Fruit fly (Drosophila melanogaster) whole organism, embryonic: Measurements from ENCODE around the gene shi.

ENCODE experiments used
- Atf3 ChIP-seq: fragments of 200-800 bp; sonication (Bioruptor generic); optimal IDR thresholded peaks from 3 replicates; lab custom pipeline; 2016; ENCODE audit warnings: missing biosample characterization, missing genetic modification characterization
- Blimp-1 ChIP-seq: fragments of 200-800 bp; sonication (Bioruptor generic); optimal IDR thresholded peaks from 3 replicates; lab custom pipeline; 2018; ENCODE audit warnings: missing biosample characterization, missing genetic modification characterization, mild to moderate bottlenecking, moderate library complexity, missing genetic modification reagents
- CG11456 ChIP-seq: fragments of 200-800 bp; sonication (Bioruptor generic); IDR thresholded peaks from 3 replicates; pipeline ENCODE4 v1.3.6; 2022; ENCODE audit warnings: missing biosample characterization, missing genetic modification characterization
- CG14050 ChIP-seq: fragments of 200-800 bp; sonication (Bioruptor generic); IDR thresholded peaks from 3 replicates; pipeline ENCODE4 v1.3.6; 2022; ENCODE audit warnings: missing biosample characterization, missing genetic modification characterization
- CG14860 ChIP-seq: fragments of 200-800 bp; sonication (Bioruptor generic); IDR thresholded peaks from 3 replicates; pipeline ENCODE4 v1.3.6; 2022; ENCODE audit warnings: missing biosample characterization, missing genetic modification characterization; ENCODE audit not compliant: partially characterized antibody
- CG17186 ChIP-seq: fragments of 200-800 bp; sonication (Bioruptor generic); optimal IDR thresholded peaks from 3 replicates; lab custom pipeline; 2017; ENCODE audit warnings: missing biosample characterization, missing genetic modification reagents, missing genetic modification characterization
- CG17361 ChIP-seq: fragments of 200-800 bp; sonication (Bioruptor generic); IDR thresholded peaks from 3 replicates; pipeline ENCODE4 v1.3.6; 2022; ENCODE audit warnings: missing biosample characterization, missing genetic modification characterization
- CG1832 ChIP-seq: fragments of 200-800 bp; sonication (Bioruptor generic); optimal IDR thresholded peaks from 2 replicates; lab custom pipeline; 2017; ENCODE audit warnings: missing biosample characterization, mild to moderate bottlenecking, missing genetic modification characterization, inconsistent platforms
- CG18764 ChIP-seq: fragments of 200-800 bp; sonication (Bioruptor generic); optimal IDR thresholded peaks from 3 replicates; lab custom pipeline; 2016; ENCODE audit warnings: missing biosample characterization, missing genetic modification characterization
- CG2129 ChIP-seq: fragments of 200-800 bp; sonication (Bioruptor generic); IDR thresholded peaks from 2 replicates; pipeline ENCODE4 v1.3.6; 2022; ENCODE audit warnings: missing biosample characterization, missing genetic modification characterization; ENCODE audit not compliant: partially characterized antibody
- CG3065 ChIP-seq: fragments of 200-800 bp; sonication (Bioruptor generic); optimal IDR thresholded peaks from 2 replicates; lab custom pipeline; 2016; ENCODE audit warnings: missing biosample characterization, missing genetic modification characterization
- CG31441 ChIP-seq: fragments of 200-800 bp; sonication (Bioruptor generic); IDR thresholded peaks from 2 replicates; pipeline ENCODE4 v1.3.6; 2022; ENCODE audit warnings: missing biosample characterization, missing genetic modification characterization
- CG7786 ChIP-seq: fragments of 200-800 bp; sonication (Bioruptor generic); optimal IDR thresholded peaks from 2 replicates; lab custom pipeline; 2016; ENCODE audit warnings: missing biosample characterization, missing genetic modification characterization
- CG9215 ChIP-seq: fragments of 200-800 bp; sonication (Bioruptor generic); IDR thresholded peaks from 2 replicates; pipeline ENCODE4 v1.3.6; 2022; ENCODE audit warnings: missing biosample characterization, missing genetic modification characterization
- CG9817 ChIP-seq: fragments of 200-800 bp; sonication (Bioruptor generic); optimal IDR thresholded peaks from 2 replicates; lab custom pipeline; 2018; ENCODE audit warnings: missing biosample characterization, mild to moderate bottlenecking, missing genetic modification characterization, moderate library complexity
- CrebB ChIP-seq: fragments of 200-800 bp; sonication (Bioruptor generic); optimal IDR thresholded peaks from 3 replicates; lab custom pipeline; 2018; ENCODE audit warnings: missing biosample characterization, mild to moderate bottlenecking, missing genetic modification characterization
- Dad ChIP-seq: fragments of 200-800 bp; sonication (Bioruptor generic); optimal IDR thresholded peaks from 3 replicates; lab custom pipeline; 2016; ENCODE audit warnings: missing biosample characterization, missing genetic modification characterization
- Doc2 ChIP-seq: fragments of 200-800 bp; sonication (Bioruptor generic); IDR thresholded peaks from 2 replicates; pipeline ENCODE4 v1.3.6; 2022; ENCODE audit warnings: missing biosample characterization, missing genetic modification characterization
- Elba2 ChIP-seq: fragments of 200-800 bp; sonication (Bioruptor generic); optimal IDR thresholded peaks from 3 replicates; lab custom pipeline; 2016; ENCODE audit warnings: missing biosample characterization, missing genetic modification characterization
- Fer3 ChIP-seq: fragments of 200-800 bp; sonication (Bioruptor generic); optimal IDR thresholded peaks from 2 replicates; lab custom pipeline; 2018; ENCODE audit warnings: missing biosample characterization, mild to moderate bottlenecking, missing genetic modification characterization, moderate library complexity
- HLHmδ ChIP-seq: fragments of 200-800 bp; sonication (Bioruptor generic); optimal IDR thresholded peaks from 2 replicates; lab custom pipeline; 2018; ENCODE audit warnings: missing biosample characterization, mild to moderate bottlenecking, missing genetic modification characterization, moderate library complexity
- Pdp1 ChIP-seq, 2 experiments: fragments of 200-800 bp; sonication (Bioruptor generic); optimal IDR thresholded peaks; 3 replicates each; lab custom pipeline; 2016; ENCODE audit warnings: missing biosample characterization in 2 of 2, missing genetic modification characterization in 2 of 2, mild to moderate bottlenecking in 1 of 2, moderate library complexity in 1 of 2
- Sry-δ ChIP-seq: fragments of 200-800 bp; sonication (Bioruptor generic); optimal IDR thresholded peaks from 2 replicates; lab custom pipeline; 2016; ENCODE audit warnings: missing biosample characterization, missing genetic modification characterization
- amos ChIP-seq: fragments of 200-800 bp; sonication (Bioruptor generic); IDR thresholded peaks from 2 replicates; pipeline ENCODE4 v1.3.6; 2022; ENCODE audit warnings: missing biosample characterization, missing genetic modification characterization; ENCODE audit not compliant: partially characterized antibody
- chif ChIP-seq, 2 experiments: fragments of 200-800 bp; sonication (Bioruptor generic); optimal IDR thresholded peaks; 3 replicates each; lab custom pipeline; 2016; ENCODE audit warnings: missing biosample characterization in 2 of 2, missing genetic modification characterization in 2 of 2
- croc ChIP-seq: fragments of 200-800 bp; sonication (Bioruptor generic); conservative IDR thresholded peaks from 3 replicates; pipeline ENCODE4 v1.3.6; 2022; ENCODE audit warnings: missing biosample characterization, missing genetic modification characterization
- dysf ChIP-seq: fragments of 200-800 bp; sonication (Bioruptor generic); IDR thresholded peaks from 3 replicates; pipeline ENCODE4 v1.3.6; 2022; ENCODE audit warnings: missing biosample characterization, missing genetic modification characterization
- eve ChIP-seq, 2 experiments: fragments of >200 bp; optimal IDR thresholded peaks; 2 replicates each; lab custom pipeline; 2017; ENCODE audit warnings: missing biosample characterization in 2 of 2, missing genetic modification characterization in 2 of 2
- fd64A ChIP-seq: fragments of 200-800 bp; sonication (Bioruptor generic); optimal IDR thresholded peaks from 3 replicates; lab custom pipeline; 2018; ENCODE audit warnings: missing biosample characterization, mild to moderate bottlenecking, missing genetic modification characterization
- gro ChIP-seq: fragments of 200-800 bp; sonication (Bioruptor generic); optimal IDR thresholded peaks from 2 replicates; lab custom pipeline; 2016; ENCODE audit warnings: missing biosample characterization, missing genetic modification characterization
- hbn ChIP-seq: fragments of 200-800 bp; sonication (Bioruptor generic); IDR thresholded peaks from 2 replicates; pipeline ENCODE4 v1.3.6; 2022; ENCODE audit warnings: missing biosample characterization, missing genetic modification characterization; ENCODE audit not compliant: partially characterized antibody
- hkb ChIP-seq, 2 experiments: fragments of 200-800 bp in 1 of 2; fragments of >200 bp in 1 of 2; sonication (Bioruptor generic) in 1 of 2; IDR thresholded peaks in 1 of 2; optimal IDR thresholded peaks in 1 of 2; 2 replicates each; pipeline versions ENCODE4 v1.3.6 to Lab custom; 2017 to 2022; ENCODE audit warnings: missing biosample characterization in 1 of 2, missing genetic modification characterization in 1 of 2
- ken ChIP-seq: fragments of 200-800 bp; sonication (Bioruptor generic); IDR thresholded peaks from 3 replicates; pipeline ENCODE4 v1.3.6; 2022; ENCODE audit warnings: missing biosample characterization, missing genetic modification characterization
- lab ChIP-seq: fragments of 200-800 bp; sonication (Bioruptor generic); optimal IDR thresholded peaks from 3 replicates; lab custom pipeline; 2017; ENCODE audit warnings: missing biosample characterization, missing genetic modification characterization, mild to moderate bottlenecking, moderate library complexity, missing genetic modification reagents
- mam ChIP-seq: fragments of 200-800 bp; sonication (Bioruptor generic); optimal IDR thresholded peaks from 3 replicates; lab custom pipeline; 2016; ENCODE audit warnings: missing biosample characterization, missing genetic modification characterization
- mirr ChIP-seq: fragments of 200-800 bp; sonication (Bioruptor generic); optimal IDR thresholded peaks from 3 replicates; lab custom pipeline; 2018; ENCODE audit warnings: missing biosample characterization, mild to moderate bottlenecking, missing genetic modification characterization
- nom ChIP-seq: fragments of 200-800 bp; sonication (Bioruptor generic); optimal IDR thresholded peaks from 2 replicates; lab custom pipeline; 2017; ENCODE audit warnings: missing biosample characterization, missing genetic modification characterization, mild to moderate bottlenecking, moderate library complexity, missing genetic modification reagents
- odd ChIP-seq: fragments of 200-800 bp; sonication (Bioruptor generic); optimal IDR thresholded peaks from 2 replicates; lab custom pipeline; 2017; ENCODE audit warnings: missing biosample characterization, mild to moderate bottlenecking, missing genetic modification characterization
- onecut ChIP-seq: fragments of 200-800 bp; sonication (Bioruptor generic); IDR thresholded peaks from 2 replicates; pipeline ENCODE4 v1.3.6; 2022; ENCODE audit warnings: missing biosample characterization, missing genetic modification characterization
- prd ChIP-seq, 3 experiments: fragments of >200 bp in 2 of 3; fragments of 200-800 bp in 1 of 3; sonication (Bioruptor generic) in 1 of 3; optimal IDR thresholded peaks in 2 of 3; IDR thresholded peaks in 1 of 3; 2 replicates in 2 of 3; 3 replicates in 1 of 3; pipeline versions ENCODE4 v1.3.6 to Lab custom; 2017 to 2022; ENCODE audit warnings: missing biosample characterization in 1 of 3, missing genetic modification characterization in 1 of 3
- pros ChIP-seq: fragments of 200-800 bp; sonication (Bioruptor generic); optimal IDR thresholded peaks from 3 replicates; lab custom pipeline; 2019; ENCODE audit warnings: missing biosample characterization, mild to moderate bottlenecking, missing genetic modification characterization, moderate library complexity
- repo ChIP-seq: fragments of 200-800 bp; sonication (Bioruptor generic); optimal IDR thresholded peaks from 2 replicates; lab custom pipeline; 2016; ENCODE audit warnings: missing biosample characterization, missing genetic modification characterization
- seq ChIP-seq: fragments of 200-800 bp; sonication (Bioruptor generic); IDR thresholded peaks from 2 replicates; pipeline ENCODE4 v1.3.6; 2022; ENCODE audit warnings: missing biosample characterization, missing genetic modification characterization
- sug ChIP-seq: fragments of 200-800 bp; optimal IDR thresholded peaks from 2 replicates; lab custom pipeline; 2019; ENCODE audit warnings: missing biosample characterization, mild to moderate bottlenecking, missing genetic modification characterization, moderate library complexity
- tap ChIP-seq: fragments of 200-800 bp; optimal IDR thresholded peaks from 3 replicates; lab custom pipeline; 2019; ENCODE audit warnings: missing biosample characterization, mild to moderate bottlenecking, missing genetic modification characterization, moderate library complexity
- usp ChIP-seq: fragments of >200 bp; optimal IDR thresholded peaks from 2 replicates; lab custom pipeline; 2017; ENCODE audit warnings: missing biosample characterization, missing genetic modification characterization
- vfl ChIP-seq: fragments of 200-800 bp; sonication (Bioruptor generic); optimal IDR thresholded peaks from 2 replicates; lab custom pipeline; 2016; ENCODE audit warnings: missing biosample characterization, missing genetic modification characterization
- vnd ChIP-seq: fragments of 200-800 bp; sonication (Bioruptor generic); IDR thresholded peaks from 3 replicates; pipeline ENCODE4 v1.3.6; 2022; ENCODE audit warnings: missing biosample characterization, missing genetic modification characterization; ENCODE audit not compliant: partially characterized antibody
- yki ChIP-seq: fragments of >200 bp; optimal IDR thresholded peaks from 3 replicates; lab custom pipeline; 2018
- z ChIP-seq: fragments of 200-800 bp; sonication (Bioruptor generic); IDR thresholded peaks from 3 replicates; pipeline ENCODE4 v1.3.6; 2022; ENCODE audit warnings: missing biosample characterization, missing genetic modification characterization

Gene shi

dm6 chrX:15867863-15868262 is 24.1 kb upstream of the shi start, which contains the start of gene Gapdh2 (continued):
- TF ChIP-seq gro (peak; percentile 99), sug (tag; lab: Kevin White, UChicago) (peak; percentile 100), croc (GFP tag; lab: Robert Waterston, UW) (peak; percentile 96), z (GFP tag; lab: Robert Waterston, UW) (peak; percentile 76), mirr (peak; percentile 100), CG14050 (GFP tag; lab: Robert Waterston, UW) (peak; percentile 99), Dad (GFP tag; lab: Kevin White, UChicago) (peak; percentile 98), vnd (GFP tag; lab: Robert Waterston, UW) (no peak), onecut (peak; percentile 98), CG2129 (no peak), Blimp-1 (GFP tag; lab: Kevin White, UChicago) (peak; percentile 99), CG9817 (tag; lab: Kevin White, UChicago) (peak; percentile 99), CG3065 (GFP tag; lab: Kevin White, UChicago) (peak; percentile 91), prd (optimal IDR thresholded peaks at IDR 0.05; lab: Kevin White, UChicago) (no peak), prd (GFP tag; IDR thresholded peaks at IDR 0.05; lab: Robert Waterston, UW) (peak; percentile 98), Elba2 (GFP tag; lab: Kevin White, UChicago) (peak; percentile 63), fd64A (GFP tag; lab: Kevin White, UChicago) (peak; percentile 98), CG9215 (GFP tag; lab: Robert Waterston, UW) (peak; percentile 96), tap (tag; lab: Kevin White, UChicago) (peak; percentile 100), pros (GFP tag; lab: Kevin White, UChicago) (peak; percentile 96), seq (peak; percentile 99), CrebB (peak; percentile 100), eve (GFP tag; optimal IDR thresholded peaks at IDR 0.05; lab: Kevin White, UChicago) (peak in 1 of 2 experiments; percentile 100), amos (GFP tag; lab: Robert Waterston, UW) (no peak; the same call in 1 of the 2 replicates), CG17186 (GFP tag; lab: Kevin White, UChicago) (peak; percentile 87), Sry-δ (GFP tag; lab: Kevin White, UChicago) (peak; percentile 65), Fer3 (tag; lab: Kevin White, UChicago) (peak; percentile 100), CG7786 (GFP tag; lab: Kevin White, UChicago) (peak; percentile 95), usp (GFP tag; lab: Kevin White, UChicago) (no peak), odd (GFP tag; lab: Kevin White, UChicago) (peak; percentile 100), CG11456 (GFP tag; lab: Robert Waterston, UW) (peak; percentile 98; the same call in 2 of the 3 replicates), hbn (GFP tag; lab: Robert Waterston, UW) (no peak), lab (peak; percentile 100), CG17361 (peak; percentile 99), CG14860 (GFP tag; lab: Robert Waterston, UW) (no peak), chif (GFP tag; optimal IDR thresholded peaks at IDR 0.05; lab: Kevin White, UChicago) (peak; percentile 95 to 96), CG18764 (GFP tag; lab: Kevin White, UChicago) (peak; percentile 97), dysf (GFP tag; lab: Robert Waterston, UW) (peak; percentile 99), ken (GFP tag; lab: Robert Waterston, UW) (peak; percentile 98; the same call in 2 of the 3 replicates), CG1832 (GFP tag; lab: Kevin White, UChicago) (no peak), vfl (GFP tag; lab: Kevin White, UChicago) (peak; percentile 98), hkb (optimal IDR thresholded peaks at IDR 0.05; lab: Kevin White, UChicago) (no peak), hkb (GFP tag; IDR thresholded peaks at IDR 0.05; lab: Robert Waterston, UW) (peak; percentile 100), mam (GFP tag; lab: Kevin White, UChicago) (peak; percentile 97), yki (no peak), Atf3 (GFP tag; lab: Kevin White, UChicago) (peak; percentile 91), Doc2 (no peak; the same call in 1 of the 2 replicates), CG31441 (GFP tag; lab: Robert Waterston, UW) (peak; percentile 100), nom (GFP tag; lab: Kevin White, UChicago) (peak; percentile 100), Pdp1 (GFP tag; optimal IDR thresholded peaks at IDR 0.05; lab: Kevin White, UChicago) (peak; percentile 97), HLHmδ (GFP tag; lab: Kevin White, UChicago) (no peak), repo (GFP tag; lab: Kevin White, UChicago) (peak; percentile 94)
